Fruit fly (Drosophila melanogaster): Measurements from ENCODE around the gene r-cup.

r-cup gene

dm6 chrX:21073641-21074328 lies 48.1 kb upstream of the r-cup start (continued):
- TF ChIP-seq fd85E (GFP tag; optimal IDR thresholded peaks at IDR 0.05): no peak
- peak; percentile 8 for TF ChIP-seq CG16779 (tag; optimal IDR thresholded peaks at IDR 0.05)
- no peak for TF ChIP-seq CG9139 (GFP tag; optimal IDR thresholded peaks at IDR 0.05)
- peak; percentile 35 for TF ChIP-seq Ets96B (tag; optimal IDR thresholded peaks at IDR 0.05)
- peak; percentile 55 for TF ChIP-seq CG31627 (GFP tag; optimal IDR thresholded peaks at IDR 0.05)
- peak; percentile 32; the same call in 1 of the 3 replicates for TF ChIP-seq CG6163 (GFP tag; IDR thresholded peaks at IDR 0.05)
- no peak for TF ChIP-seq CG6854 (GFP tag; optimal IDR thresholded peaks at IDR 0.05)
- peak in 1 of 2 experiments; percentile 41 for TF ChIP-seq salr (GFP tag; optimal IDR thresholded peaks at IDR 0.05)
- TF ChIP-seq dac (GFP tag; optimal IDR thresholded peaks at IDR 0.05): peak; percentile 53
- TF ChIP-seq ss (GFP tag; optimal IDR thresholded peaks at IDR 0.05): no peak
- TF ChIP-seq CG15336 (GFP tag; IDR thresholded peaks at IDR 0.05): peak; percentile 40; the same call in 1 of the 2 replicates
- peak; percentile 57 for TF ChIP-seq Sox102F (GFP tag; optimal IDR thresholded peaks at IDR 0.05)
- TF ChIP-seq Smox (GFP tag; optimal IDR thresholded peaks at IDR 0.05): peak; percentile 36
- no peak for TF ChIP-seq vri (GFP tag; optimal IDR thresholded peaks at IDR 0.05)
- TF ChIP-seq CG10669 (GFP tag; optimal IDR thresholded peaks at IDR 0.05): peak; percentile 47
- peak; percentile 37 for TF ChIP-seq fd59A (GFP tag; optimal IDR thresholded peaks at IDR 0.05)

- TF ChIP-seq fd59A (GFP tag; optimal IDR thresholded peaks at IDR 0.05): peak; percentile 85
- peak; percentile 81 for TF ChIP-seq CG16779 (tag; optimal IDR thresholded peaks at IDR 0.05)
- peak; percentile 96 for TF ChIP-seq svp (GFP tag)
- peak; percentile 87 for TF ChIP-seq acj6 (GFP tag; optimal IDR thresholded peaks at IDR 0.05)
- peak; percentile 86 for TF ChIP-seq CG10669 (GFP tag; optimal IDR thresholded peaks at IDR 0.05)
- TF ChIP-seq ss (GFP tag; optimal IDR thresholded peaks at IDR 0.05): peak; percentile 86 to 89
- peak; percentile 86 for TF ChIP-seq CG6792 (GFP tag; optimal IDR thresholded peaks at IDR 0.05)
- TF ChIP-seq salr (GFP tag; optimal IDR thresholded peaks at IDR 0.05): peak; percentile 72 to 75
- peak; percentile 88 for TF ChIP-seq Sox102F (GFP tag; optimal IDR thresholded peaks at IDR 0.05)
- TF ChIP-seq CG6808 (GFP tag; optimal IDR thresholded peaks at IDR 0.05): peak; percentile 90
- TF ChIP-seq CG11902 (GFP tag; optimal IDR thresholded peaks at IDR 0.05): peak; percentile 62
- peak; percentile 82 for TF ChIP-seq CG11294 (GFP tag; IDR thresholded peaks at IDR 0.05)
- peak; percentile 83 for TF ChIP-seq CG1621 (tag; optimal IDR thresholded peaks at IDR 0.05)
- peak; percentile 87 for TF ChIP-seq CG3032 (tag; optimal IDR thresholded peaks at IDR 0.05)
- TF ChIP-seq dac (GFP tag; optimal IDR thresholded peaks at IDR 0.05): peak; percentile 82
- TF ChIP-seq Blimp-1 (GFP tag; optimal IDR thresholded peaks at IDR 0.05): peak; percentile 53
- TF ChIP-seq Eip78C (GFP tag): peak; percentile 97
- TF ChIP-seq OdsH (GFP tag; optimal IDR thresholded peaks at IDR 0.05): peak; percentile 88
- TF ChIP-seq dsx (GFP tag; optimal IDR thresholded peaks at IDR 0.05; ENCODE audit: poor library complexity, severe bottlenecking): peak; percentile 90
- peak; percentile 94 for TF ChIP-seq CG32006 (GFP tag; optimal IDR thresholded peaks at IDR 0.05)
- peak; percentile 90 for TF ChIP-seq Sox14 (GFP tag; optimal IDR thresholded peaks at IDR 0.05)
- peak; percentile 75 for TF ChIP-seq vri (GFP tag; optimal IDR thresholded peaks at IDR 0.05)
- TF ChIP-seq topi (GFP tag; optimal IDR thresholded peaks at IDR 0.05): peak; percentile 88
- peak; percentile 89 for TF ChIP-seq CG6163 (GFP tag; IDR thresholded peaks at IDR 0.05)
- TF ChIP-seq CG31627 (GFP tag; optimal IDR thresholded peaks at IDR 0.05): peak; percentile 80
- TF ChIP-seq CG6854 (GFP tag; optimal IDR thresholded peaks at IDR 0.05): peak; percentile 64
- TF ChIP-seq fkh (GFP tag; optimal IDR thresholded peaks at IDR 0.05): no peak
- TF ChIP-seq net (GFP tag; optimal IDR thresholded peaks at IDR 0.05): peak; percentile 89
- peak; percentile 86 for TF ChIP-seq achi (GFP tag; optimal IDR thresholded peaks at IDR 0.05)
- TF ChIP-seq eg (GFP tag; IDR thresholded peaks at IDR 0.05): peak; percentile 90
- TF ChIP-seq Met (GFP tag; optimal IDR thresholded peaks at IDR 0.05): peak; percentile 85
- peak; percentile 68 for TF ChIP-seq Ets21C (GFP tag; optimal IDR thresholded peaks at IDR 0.05)
- TF ChIP-seq Lpt (GFP tag; optimal IDR thresholded peaks at IDR 0.05): peak; percentile 90
- TF ChIP-seq CG8319 (GFP tag; optimal IDR thresholded peaks at IDR 0.05): peak; percentile 69
- TF ChIP-seq CG6276 (GFP tag; optimal IDR thresholded peaks at IDR 0.05): peak; percentile 91
- TF ChIP-seq CG3919 (GFP tag; optimal IDR thresholded peaks at IDR 0.05): peak; percentile 87
- TF ChIP-seq Eip75B (GFP tag; optimal IDR thresholded peaks at IDR 0.05): peak; percentile 89
- peak; percentile 87 for TF ChIP-seq lz (GFP tag; optimal IDR thresholded peaks at IDR 0.05)
- peak; percentile 82 for TF ChIP-seq cyc (GFP tag; optimal IDR thresholded peaks at IDR 0.05)
- TF ChIP-seq spab (GFP tag; optimal IDR thresholded peaks at IDR 0.05): peak; percentile 84
- TF ChIP-seq pdm3 (GFP tag; optimal IDR thresholded peaks at IDR 0.05): peak; percentile 90
Measured at dm6 chrX:21072953-21073352, 47.3 kb upstream of the r-cup start.

Measured in whole organism, prepupa.